Worm (Caenorhabditis elegans): ENCODE results near the gene F36H9.10.
A peak's percentile ranks its signal among the peaks of the same experiment; 100 is the strongest.

F36H9.10 gene

DNA sequence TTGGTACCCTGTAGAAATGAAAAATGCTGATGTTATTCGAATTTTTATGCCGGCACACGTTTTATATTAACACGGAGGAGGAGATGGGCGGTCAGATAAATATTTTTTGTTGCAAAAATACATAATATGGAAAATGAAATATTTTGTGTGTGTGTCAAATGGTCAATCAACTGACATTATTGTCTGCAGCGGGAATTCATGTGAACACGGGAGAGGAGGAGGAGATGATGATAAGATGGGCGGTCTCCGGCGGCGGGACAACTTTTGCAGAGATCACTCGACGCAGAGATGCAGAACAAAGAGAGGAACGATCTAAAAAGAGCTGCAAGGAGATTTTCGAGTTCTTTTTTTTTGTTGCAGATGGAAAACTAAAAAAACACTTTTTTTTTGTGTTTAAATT is 26.3 kb upstream of the F36H9.10 start, which contains the start of gene dhs-13:
TSS of gene dhs-13 (minus strand) at position 8 of the 400 bp plus-strand sequence.
- TF ChIP-seq snu-23 (GFP tag; optimal IDR thresholded peaks at IDR 0.05) (peak; percentile 54), dpl-1 (GFP tag; optimal IDR thresholded peaks at IDR 0.05) (peak in 1 of 3 experiments; percentile 6), nhr-90 (tag; optimal IDR thresholded peaks at IDR 0.05; ENCODE audit: poor library complexity) (no peak), mdl-1 (tag; optimal IDR thresholded peaks at IDR 0.05) (peak in 1 of 2 experiments; percentile 39), swsn-7 (tag; optimal IDR thresholded peaks at IDR 0.05) (no peak), nhr-20 (tag; optimal IDR thresholded peaks at IDR 0.05) (peak; percentile 55), nhr-85 (tag) (peak; percentile 70), elt-3 (tag; optimal IDR thresholded peaks at IDR 0.05) (no peak), tlp-1 (tag; optimal IDR thresholded peaks at IDR 0.05) (no peak), skn-1 (tag; optimal IDR thresholded peaks at IDR 0.05) (peak; percentile 17), nhr-84 (tag; optimal IDR thresholded peaks at IDR 0.05) (no peak), C16A3.4 (tag; optimal IDR thresholded peaks at IDR 0.05) (peak; percentile 11), lin-14 (GFP tag; optimal IDR thresholded peaks at IDR 0.05) (peak; percentile 90), ceh-8 (GFP tag; optimal IDR thresholded peaks at IDR 0.05) (no peak), elt-2 (tag; optimal IDR thresholded peaks at IDR 0.05) (peak; percentile 14), nhr-71 (tag; optimal IDR thresholded peaks at IDR 0.05) (peak; percentile 49), egl-27 (tag; optimal IDR thresholded peaks at IDR 0.05) (no peak), blmp-1 (tag; optimal IDR thresholded peaks at IDR 0.05) (peak; percentile 43), lin-35 (GFP tag; optimal IDR thresholded peaks at IDR 0.05) (peak in 1 of 2 experiments; percentile 41), unc-130 (tag; optimal IDR thresholded peaks at IDR 0.05) (peak; percentile 41)

DNA sequence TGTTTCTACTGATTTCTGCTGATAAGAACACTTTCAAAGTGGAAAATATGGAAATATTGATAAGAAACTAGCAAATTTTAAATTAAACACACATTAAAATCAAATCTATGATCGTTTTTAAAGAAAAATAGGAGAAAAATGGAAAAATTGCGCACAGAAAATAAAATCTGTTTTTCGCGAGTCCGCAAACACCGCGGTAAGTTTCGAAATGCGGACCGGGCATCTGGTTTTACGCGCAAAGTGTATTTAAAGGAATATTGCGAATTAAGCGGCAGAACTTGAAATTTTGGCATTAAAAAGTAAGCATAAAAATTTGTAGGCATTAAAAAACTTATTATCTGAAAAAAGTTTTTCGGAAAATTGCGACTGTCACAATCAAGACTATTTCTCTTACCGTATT is 24.9 kb upstream of the F36H9.10 start:
- TF ChIP-seq mef-2 (tag; optimal IDR thresholded peaks at IDR 0.05) (no peak), grh-1 (GFP tag; IDR thresholded peaks at IDR 0.05) (no peak), dpl-1 (GFP tag; optimal IDR thresholded peaks at IDR 0.05) (peak in 2 of 3 experiments; percentile 24 to 35), nhr-71 (tag; optimal IDR thresholded peaks at IDR 0.05) (peak; percentile 11), vab-15 (tag; optimal IDR thresholded peaks at IDR 0.05) (no peak), lin-35 (GFP tag; optimal IDR thresholded peaks at IDR 0.05) (peak in 1 of 2 experiments; percentile 3), zag-1 (tag; optimal IDR thresholded peaks at IDR 0.05) (no peak), alr-1 (tag; optimal IDR thresholded peaks at IDR 0.05; ENCODE audit: borderline replicate concordance) (no peak), egl-27 (tag; optimal IDR thresholded peaks at IDR 0.05) (no peak), mab-9 (GFP tag; IDR thresholded peaks at IDR 0.05) (no peak), ceh-90 (tag; optimal IDR thresholded peaks at IDR 0.05) (no peak), elt-2 (tag; optimal IDR thresholded peaks at IDR 0.05) (no peak), mep-1 (tag; optimal IDR thresholded peaks at IDR 0.05) (peak; percentile 25), zip-4 (GFP tag; optimal IDR thresholded peaks at IDR 0.05) (no peak), hpl-2 (GFP tag; optimal IDR thresholded peaks at IDR 0.05) (no peak), F16B12.6 (tag; optimal IDR thresholded peaks at IDR 0.05) (peak; percentile 83), jun-1 (tag; optimal IDR thresholded peaks at IDR 0.05) (no peak), unc-130 (tag; optimal IDR thresholded peaks at IDR 0.05) (peak; percentile 11), lsy-2 (tag; optimal IDR thresholded peaks at IDR 0.05) (peak; percentile 11 to 29), nhr-47 (tag; optimal IDR thresholded peaks at IDR 0.05) (no peak), efl-1 (optimal IDR thresholded peaks at IDR 0.05) (peak; percentile 11 to 30), efl-1 (GFP tag; optimal IDR thresholded peaks at IDR 0.05 in 1 of 2) (peak; percentile 37 to 94), snu-23 (GFP tag; optimal IDR thresholded peaks at IDR 0.05) (peak; percentile 9), lin-14 (GFP tag; optimal IDR thresholded peaks at IDR 0.05) (peak; percentile 18), aly-2 (tag; optimal IDR thresholded peaks at IDR 0.05) (no peak), Y116A8C.19 (tag; optimal IDR thresholded peaks at IDR 0.05; ENCODE audit: borderline replicate concordance) (no peak)

DNA sequence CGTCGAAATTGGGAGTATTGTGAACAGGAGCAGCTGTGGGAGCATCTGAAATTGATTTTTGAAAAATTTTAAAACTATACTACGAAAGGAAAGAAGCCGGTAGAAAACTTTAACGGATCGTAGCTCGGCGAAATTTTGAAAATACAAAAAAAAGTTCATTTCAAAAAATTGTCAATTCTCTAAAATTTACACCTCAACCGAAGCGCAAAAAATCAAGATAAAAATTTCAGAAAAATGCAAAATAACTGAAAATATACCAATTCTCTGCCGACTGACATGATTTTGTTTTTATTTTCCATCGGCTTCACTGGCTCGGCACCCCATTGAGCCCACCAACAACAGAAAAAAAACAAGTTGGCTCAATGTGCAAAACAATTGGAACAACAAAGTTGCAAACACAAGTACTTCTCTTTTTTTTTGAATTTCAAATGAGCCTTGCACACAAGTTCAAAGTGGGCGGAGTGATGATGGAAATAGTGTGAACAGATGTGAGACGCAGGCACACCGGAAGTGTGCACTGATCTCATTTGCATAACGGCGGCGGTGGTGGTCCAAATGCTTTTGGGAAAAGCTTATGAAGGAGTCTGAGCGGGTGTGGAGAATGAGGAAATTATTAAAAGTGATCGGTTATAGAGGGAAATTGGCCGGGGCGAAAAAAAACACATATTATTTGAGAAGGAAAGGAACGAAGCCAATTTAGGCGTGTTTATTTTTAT is 23.0 kb upstream of the F36H9.10 start, which contains the start of gene F36H9.7:
TSS of gene F36H9.7 (minus strand) at position 51 of the 716 bp plus-strand sequence.
- no peak for TF ChIP-seq ces-1 (GFP tag; optimal IDR thresholded peaks at IDR 0.05)
- TF ChIP-seq lin-14 (GFP tag; optimal IDR thresholded peaks at IDR 0.05): peak; percentile 36
- TF ChIP-seq hlh-4 (tag; optimal IDR thresholded peaks at IDR 0.05): no peak
- TF ChIP-seq unc-30 (tag; optimal IDR thresholded peaks at IDR 0.05): no peak
- no peak for TF ChIP-seq efl-1 (optimal IDR thresholded peaks at IDR 0.05)
- no peak for TF ChIP-seq efl-1 (GFP tag; optimal IDR thresholded peaks at IDR 0.05 in 1 of 2)
- TF ChIP-seq ceh-8 (GFP tag; optimal IDR thresholded peaks at IDR 0.05): no peak
- TF ChIP-seq sox-4 (tag; optimal IDR thresholded peaks at IDR 0.05): no peak
